Fruit fly (Drosophila melanogaster): Measurements from ENCODE around the gene GstD6.

GstD6 gene

DNA sequence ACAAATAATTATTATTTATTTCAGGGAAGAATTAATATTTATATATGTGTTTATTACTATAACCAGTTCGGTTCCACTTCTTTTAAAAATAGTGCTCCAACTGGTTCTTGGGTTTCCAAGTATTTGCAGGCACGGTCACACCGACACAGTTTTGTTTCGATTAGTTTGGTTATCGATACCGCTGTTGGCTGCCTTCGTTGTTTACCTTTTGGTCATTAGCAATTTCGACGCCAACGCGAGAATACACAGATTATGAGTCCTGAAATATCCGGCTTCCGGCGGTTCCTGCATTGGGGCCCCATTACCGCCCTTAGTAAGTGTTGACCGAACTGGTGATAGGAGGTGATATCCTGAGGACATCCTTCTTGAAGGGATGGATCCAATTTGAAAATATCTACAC, 31.2 kb downstream of the GstD6 start, which contains the start of gene CG5196 (continued):
- TF ChIP-seq sr (GFP tag; IDR thresholded peaks at IDR 0.05) (no peak), zfh2 (GFP tag; optimal IDR thresholded peaks at IDR 0.05) (no peak), bcd (GFP tag; optimal IDR thresholded peaks at IDR 0.05) (no peak), CG18011 (GFP tag; optimal IDR thresholded peaks at IDR 0.05) (no peak), pb (GFP tag; optimal IDR thresholded peaks at IDR 0.05) (peak; percentile 26), CG11247 (GFP tag; IDR thresholded peaks at IDR 0.05) (no peak), gt (GFP tag; IDR thresholded peaks at IDR 0.05) (no peak), pzg (GFP tag; optimal IDR thresholded peaks at IDR 0.05) (peak; percentile 86), CG17359 (tag; optimal IDR thresholded peaks at IDR 0.05) (no peak), CG31224 (GFP tag; IDR thresholded peaks at IDR 0.05) (no peak), Sox100B (GFP tag; optimal IDR thresholded peaks at IDR 0.05) (no peak), CG6254 (GFP tag; optimal IDR thresholded peaks at IDR 0.05) (no peak), CG4854 (GFP tag; optimal IDR thresholded peaks at IDR 0.05) (no peak), stc (GFP tag; IDR thresholded peaks at IDR 0.05) (0 out of 2 replicates have a peak, but pooled peaks have one; percentile 25), HmgZ (tag; optimal IDR thresholded peaks at IDR 0.05) (peak; percentile 81), z (GFP tag; IDR thresholded peaks at IDR 0.05) (no peak), Chrac-16 (GFP tag; optimal IDR thresholded peaks at IDR 0.05) (no peak), lbe (GFP tag; optimal IDR thresholded peaks at IDR 0.05) (peak; percentile 66), h (optimal IDR thresholded peaks at IDR 0.05) (no peak), az2 (GFP tag; optimal IDR thresholded peaks at IDR 0.05) (no peak), Lim3 (GFP tag; IDR thresholded peaks at IDR 0.05) (no peak), org-1 (GFP tag; optimal IDR thresholded peaks at IDR 0.05) (no peak), ewg (GFP tag; optimal IDR thresholded peaks at IDR 0.05) (no peak), yki (optimal IDR thresholded peaks at IDR 0.05) (no peak), HHEX (GFP tag; optimal IDR thresholded peaks at IDR 0.05) (no peak), cg (GFP tag; optimal IDR thresholded peaks at IDR 0.05) (no peak), HLH54F (GFP tag; optimal IDR thresholded peaks at IDR 0.05) (no peak), her (GFP tag; optimal IDR thresholded peaks at IDR 0.05) (peak; percentile 13), CG12104 (GFP tag; optimal IDR thresholded peaks at IDR 0.05) (no peak), Dip2 (GFP tag; IDR thresholded peaks at IDR 0.05) (no peak), sug (tag; optimal IDR thresholded peaks at IDR 0.05) (peak; percentile 51), Eip74EF (GFP tag; optimal IDR thresholded peaks at IDR 0.05) (no peak), ems (GFP tag; optimal IDR thresholded peaks at IDR 0.05) (no peak), CG7839 (tag; optimal IDR thresholded peaks at IDR 0.05) (no peak), CG15696 (tag; optimal IDR thresholded peaks at IDR 0.05) (no peak), psq (GFP tag; optimal IDR thresholded peaks at IDR 0.05) (no peak), CG11560 (tag; IDR thresholded peaks at IDR 0.05) (no peak), Awh (GFP tag; IDR thresholded peaks at IDR 0.05) (no peak), CG8089 (GFP tag; optimal IDR thresholded peaks at IDR 0.05) (no peak), CG1603 (tag; optimal IDR thresholded peaks at IDR 0.05) (peak; percentile 76), CG17385 (GFP tag; optimal IDR thresholded peaks at IDR 0.05) (no peak), Optix (GFP tag; IDR thresholded peaks at IDR 0.05) (no peak), Mad (GFP tag; optimal IDR thresholded peaks at IDR 0.05) (no peak), fd96Cb (tag; optimal IDR thresholded peaks at IDR 0.05) (no peak), Mes4 (GFP tag; optimal IDR thresholded peaks at IDR 0.05) (no peak), CG6272 (GFP tag; IDR thresholded peaks at IDR 0.05) (no peak), MESR4 (GFP tag; optimal IDR thresholded peaks at IDR 0.05) (peak; percentile 85), BtbVII (GFP tag; optimal IDR thresholded peaks at IDR 0.05) (no peak), CG4282 (GFP tag; optimal IDR thresholded peaks at IDR 0.05) (no peak), CG5180 (GFP tag; optimal IDR thresholded peaks at IDR 0.05) (no peak), fd102C (GFP tag; optimal IDR thresholded peaks at IDR 0.05) (no peak), H2.0 (GFP tag; IDR thresholded peaks at IDR 0.05) (no peak), br (optimal IDR thresholded peaks at IDR 0.05) (no peak), CG17612 (GFP tag; IDR thresholded peaks at IDR 0.05) (no peak)
